Fruit fly (Drosophila melanogaster) whole organism, embryonic: ENCODE measurements around the gene Dap160.

Source experiments
- ATbp ChIP-seq: fragments of 200-800 bp; sonication (Bioruptor generic); optimal IDR thresholded peaks from 2 replicates; lab custom pipeline; 2017; ENCODE audit warnings: missing biosample characterization, mild to moderate bottlenecking, missing genetic modification characterization, missing genetic modification reagents
- Atf6 ChIP-seq: fragments of 200-800 bp; sonication (Bioruptor generic); IDR thresholded peaks from 2 replicates; pipeline ENCODE4 v1.3.6; 2022; ENCODE audit warnings: missing biosample characterization, missing genetic modification characterization
- Blimp-1 ChIP-seq: fragments of 200-800 bp; sonication (Bioruptor generic); optimal IDR thresholded peaks from 3 replicates; lab custom pipeline; 2018; ENCODE audit warnings: missing biosample characterization, missing genetic modification characterization, mild to moderate bottlenecking, moderate library complexity, missing genetic modification reagents
- Bteb2 ChIP-seq: fragments of 200-800 bp; sonication (Bioruptor generic); optimal IDR thresholded peaks from 2 replicates; lab custom pipeline; 2016; ENCODE audit warnings: missing biosample characterization, missing genetic modification characterization
- C15 ChIP-seq: fragments of 200-800 bp; sonication (Bioruptor generic); IDR thresholded peaks from 3 replicates; pipeline ENCODE4 v1.3.6; 2022; ENCODE audit warnings: missing biosample characterization, missing genetic modification characterization
- CG10462 ChIP-seq: fragments of 200-800 bp; sonication (Bioruptor generic); optimal IDR thresholded peaks from 2 replicates; lab custom pipeline; 2016; ENCODE audit warnings: missing biosample characterization, missing genetic modification characterization
- CG10543 ChIP-seq: fragments of 200-800 bp; sonication (Bioruptor generic); optimal IDR thresholded peaks from 3 replicates; lab custom pipeline; 2017; ENCODE audit warnings: missing biosample characterization, mild to moderate bottlenecking, missing genetic modification characterization, moderate library complexity
- CG10565 ChIP-seq: fragments of 200-800 bp; sonication (Bioruptor generic); optimal IDR thresholded peaks from 3 replicates; lab custom pipeline; 2016; ENCODE audit warnings: missing biosample characterization, mild to moderate bottlenecking, missing genetic modification characterization
- CG1233 ChIP-seq: fragments of 200-800 bp; sonication (Bioruptor generic); optimal IDR thresholded peaks from 4 replicates; lab custom pipeline; 2018; ENCODE audit warnings: missing biosample characterization, mild to moderate bottlenecking, missing genetic modification characterization
- CG14710 ChIP-seq: fragments of 200-800 bp; sonication (Bioruptor generic); optimal IDR thresholded peaks from 3 replicates; lab custom pipeline; 2019; ENCODE audit warnings: missing biosample characterization, mild to moderate bottlenecking, missing genetic modification characterization, moderate library complexity
- CG1529 ChIP-seq: fragments of 200-800 bp; sonication (Bioruptor generic); optimal IDR thresholded peaks from 3 replicates; lab custom pipeline; 2018; ENCODE audit warnings: missing biosample characterization, missing genetic modification characterization
- CG18476 ChIP-seq: fragments of 200-800 bp; sonication (Bioruptor generic); optimal IDR thresholded peaks from 2 replicates; lab custom pipeline; 2016; ENCODE audit warnings: missing biosample characterization, mild to moderate bottlenecking, missing genetic modification characterization
- CG2120 ChIP-seq: fragments of 200-800 bp; sonication (Bioruptor generic); optimal IDR thresholded peaks from 3 replicates; lab custom pipeline; 2016; ENCODE audit warnings: missing biosample characterization, missing genetic modification characterization
- CG2202 ChIP-seq: fragments of 200-800 bp; sonication (Bioruptor generic); optimal IDR thresholded peaks from 2 replicates; lab custom pipeline; 2018; ENCODE audit warnings: missing biosample characterization, mild to moderate bottlenecking, missing genetic modification characterization
- CG3163 ChIP-seq: fragments of 200-800 bp; sonication (Bioruptor generic); optimal IDR thresholded peaks from 3 replicates; lab custom pipeline; 2016; ENCODE audit warnings: missing biosample characterization, missing genetic modification characterization
- CG32532 ChIP-seq: fragments of 200-800 bp; sonication (Bioruptor generic); IDR thresholded peaks from 2 replicates; pipeline ENCODE4 v1.3.6; 2022; ENCODE audit warnings: missing biosample characterization, missing genetic modification characterization
- CG3838 ChIP-seq: fragments of 200-800 bp; sonication (Bioruptor generic); optimal IDR thresholded peaks from 3 replicates; lab custom pipeline; 2016; ENCODE audit warnings: missing biosample characterization, missing genetic modification characterization
- CG5180 ChIP-seq: fragments of 200-800 bp; sonication (Bioruptor generic); optimal IDR thresholded peaks from 3 replicates; lab custom pipeline; 2017; ENCODE audit warnings: missing biosample characterization, missing genetic modification characterization, mild to moderate bottlenecking, moderate library complexity, missing genetic modification reagents
- CG6854 ChIP-seq: fragments of 200-800 bp; sonication (Bioruptor generic); optimal IDR thresholded peaks from 3 replicates; lab custom pipeline; 2017; ENCODE audit warnings: missing biosample characterization, mild to moderate bottlenecking, missing genetic modification characterization
- CG7271 ChIP-seq: fragments of 200-800 bp; sonication (Bioruptor generic); optimal IDR thresholded peaks from 2 replicates; lab custom pipeline; 2018; ENCODE audit warnings: missing biosample characterization, mild to moderate bottlenecking, missing genetic modification characterization, moderate library complexity
- CG9215 ChIP-seq: fragments of 200-800 bp; sonication (Bioruptor generic); IDR thresholded peaks from 2 replicates; pipeline ENCODE4 v1.3.6; 2022; ENCODE audit warnings: missing biosample characterization, missing genetic modification characterization
- CG9817 ChIP-seq: fragments of 200-800 bp; sonication (Bioruptor generic); optimal IDR thresholded peaks from 2 replicates; lab custom pipeline; 2018; ENCODE audit warnings: missing biosample characterization, mild to moderate bottlenecking, missing genetic modification characterization, moderate library complexity
- CoRest ChIP-seq: fragments of 200-800 bp; sonication (Bioruptor generic); optimal IDR thresholded peaks from 3 replicates; lab custom pipeline; 2018; ENCODE audit warnings: missing biosample characterization, mild to moderate bottlenecking, missing genetic modification characterization, moderate library complexity
- Dip2 ChIP-seq: fragments of 200-800 bp; sonication (Bioruptor generic); IDR thresholded peaks from 2 replicates; pipeline ENCODE4 v1.3.6; 2022; ENCODE audit warnings: missing biosample characterization, missing genetic modification characterization
- Doc2 ChIP-seq: fragments of 200-800 bp; sonication (Bioruptor generic); IDR thresholded peaks from 2 replicates; pipeline ENCODE4 v1.3.6; 2022; ENCODE audit warnings: missing biosample characterization, missing genetic modification characterization
- Doc3 ChIP-seq: fragments of 200-800 bp; sonication (Bioruptor generic); IDR thresholded peaks from 3 replicates; pipeline ENCODE4 v1.3.6; 2022; ENCODE audit warnings: missing biosample characterization, missing genetic modification characterization; ENCODE audit not compliant: partially characterized antibody
- Fer3 ChIP-seq: fragments of 200-800 bp; sonication (Bioruptor generic); optimal IDR thresholded peaks from 2 replicates; lab custom pipeline; 2018; ENCODE audit warnings: missing biosample characterization, mild to moderate bottlenecking, missing genetic modification characterization, moderate library complexity
- Hsf ChIP-seq: fragments of 200-800 bp; sonication (Bioruptor generic); optimal IDR thresholded peaks from 3 replicates; lab custom pipeline; 2016; ENCODE audit warnings: missing biosample characterization, missing genetic modification characterization
- Mrtf ChIP-seq: fragments of 200-800 bp; sonication (Bioruptor generic); IDR thresholded peaks from 3 replicates; pipeline ENCODE4 v1.3.6; 2022; ENCODE audit warnings: missing biosample characterization, missing genetic modification characterization
- Pdp1 ChIP-seq, 2 experiments: fragments of 200-800 bp; sonication (Bioruptor generic); optimal IDR thresholded peaks; 3 replicates each; lab custom pipeline; 2016; ENCODE audit warnings: missing biosample characterization in 2 of 2, missing genetic modification characterization in 2 of 2, mild to moderate bottlenecking in 1 of 2, moderate library complexity in 1 of 2
- Ravus ChIP-seq: fragments of 200-800 bp; sonication (Bioruptor generic); IDR thresholded peaks from 2 replicates; pipeline ENCODE4 v1.3.6; 2022; ENCODE audit warnings: missing biosample characterization, missing genetic modification characterization
- Side ChIP-seq: fragments of 200-800 bp; sonication (Bioruptor generic); optimal IDR thresholded peaks from 2 replicates; lab custom pipeline; 2016; ENCODE audit warnings: missing biosample characterization, missing genetic modification characterization
- YL-1 ChIP-seq: fragments of 200-800 bp; sonication (Bioruptor generic); optimal IDR thresholded peaks from 3 replicates; lab custom pipeline; 2017; ENCODE audit warnings: missing biosample characterization, mild to moderate bottlenecking, missing genetic modification characterization
- ash1 ChIP-seq: fragments of 200-800 bp; sonication (Bioruptor generic); optimal IDR thresholded peaks from 2 replicates; lab custom pipeline; 2018; ENCODE audit warnings: missing biosample characterization, mild to moderate bottlenecking, missing genetic modification characterization
- az2 ChIP-seq: fragments of 200-800 bp; sonication (Bioruptor generic); optimal IDR thresholded peaks from 3 replicates; lab custom pipeline; 2016; ENCODE audit warnings: missing biosample characterization, missing genetic modification characterization
- bsh ChIP-seq, 2 experiments: fragments of 200-800 bp; sonication (Bioruptor generic); optimal IDR thresholded peaks; 2 replicates each; lab custom pipeline; 2017 to 2018; ENCODE audit warnings: mild to moderate bottlenecking in 2 of 2, missing biosample characterization in 2 of 2, missing genetic modification characterization in 2 of 2, moderate library complexity in 1 of 2
- cato ChIP-seq: fragments of 200-800 bp; sonication (Bioruptor generic); optimal IDR thresholded peaks from 2 replicates; lab custom pipeline; 2016; ENCODE audit warnings: missing biosample characterization, missing genetic modification characterization, borderline replicate concordance
- dan ChIP-seq: fragments of 200-800 bp; sonication (Bioruptor generic); IDR thresholded peaks from 2 replicates; pipeline ENCODE4 v1.3.6; 2022; ENCODE audit warnings: missing biosample characterization, missing genetic modification characterization
- fu2 ChIP-seq: fragments of 200-800 bp; sonication (Bioruptor generic); optimal IDR thresholded peaks from 2 replicates; lab custom pipeline; 2016; ENCODE audit warnings: missing biosample characterization, missing genetic modification characterization
- gsb ChIP-seq: fragments of 200-800 bp; sonication (Bioruptor generic); IDR thresholded peaks from 2 replicates; pipeline ENCODE4 v1.3.6; 2022; ENCODE audit warnings: missing biosample characterization, missing genetic modification characterization
- gt ChIP-seq: fragments of 200-800 bp; sonication (Bioruptor generic); IDR thresholded peaks from 2 replicates; pipeline ENCODE4 v1.3.6; 2022; ENCODE audit warnings: missing biosample characterization, missing genetic modification characterization
- jumu ChIP-seq: fragments of 200-800 bp; sonication (Bioruptor generic); optimal IDR thresholded peaks from 3 replicates; lab custom pipeline; 2016; ENCODE audit warnings: missing biosample characterization, missing genetic modification characterization
- ken ChIP-seq: fragments of 200-800 bp; sonication (Bioruptor generic); IDR thresholded peaks from 3 replicates; pipeline ENCODE4 v1.3.6; 2022; ENCODE audit warnings: missing biosample characterization, missing genetic modification characterization
- lbe ChIP-seq: fragments of 200-800 bp; sonication (Bioruptor generic); optimal IDR thresholded peaks from 2 replicates; lab custom pipeline; 2016; ENCODE audit warnings: missing biosample characterization, mild to moderate bottlenecking, missing genetic modification characterization
- nom ChIP-seq: fragments of 200-800 bp; sonication (Bioruptor generic); optimal IDR thresholded peaks from 2 replicates; lab custom pipeline; 2017; ENCODE audit warnings: missing biosample characterization, missing genetic modification characterization, mild to moderate bottlenecking, moderate library complexity, missing genetic modification reagents
- salm ChIP-seq: fragments of 200-800 bp; sonication (Bioruptor generic); optimal IDR thresholded peaks from 2 replicates; lab custom pipeline; 2018; ENCODE audit warnings: missing biosample characterization, mild to moderate bottlenecking, missing genetic modification characterization
- slou ChIP-seq: fragments of 200-800 bp; sonication (Bioruptor generic); optimal IDR thresholded peaks from 3 replicates; lab custom pipeline; 2016; ENCODE audit warnings: missing biosample characterization, missing genetic modification characterization
- so ChIP-seq: fragments of 200-800 bp; sonication (Bioruptor generic); IDR thresholded peaks from 3 replicates; pipeline ENCODE4 v1.3.6; 2022; ENCODE audit warnings: missing biosample characterization, missing genetic modification characterization
- stwl ChIP-seq: fragments of 200-800 bp; sonication (Bioruptor generic); optimal IDR thresholded peaks from 3 replicates; lab custom pipeline; 2018; ENCODE audit warnings: missing biosample characterization, mild to moderate bottlenecking, missing genetic modification characterization, moderate library complexity
- z ChIP-seq: fragments of 200-800 bp; sonication (Bioruptor generic); IDR thresholded peaks from 3 replicates; pipeline ENCODE4 v1.3.6; 2022; ENCODE audit warnings: missing biosample characterization, missing genetic modification characterization
- zfh2 ChIP-seq: fragments of 200-800 bp; sonication (Bioruptor generic); optimal IDR thresholded peaks from 2 replicates; lab custom pipeline; 2016; ENCODE audit warnings: missing biosample characterization, missing genetic modification characterization

Dap160 gene

DNA sequence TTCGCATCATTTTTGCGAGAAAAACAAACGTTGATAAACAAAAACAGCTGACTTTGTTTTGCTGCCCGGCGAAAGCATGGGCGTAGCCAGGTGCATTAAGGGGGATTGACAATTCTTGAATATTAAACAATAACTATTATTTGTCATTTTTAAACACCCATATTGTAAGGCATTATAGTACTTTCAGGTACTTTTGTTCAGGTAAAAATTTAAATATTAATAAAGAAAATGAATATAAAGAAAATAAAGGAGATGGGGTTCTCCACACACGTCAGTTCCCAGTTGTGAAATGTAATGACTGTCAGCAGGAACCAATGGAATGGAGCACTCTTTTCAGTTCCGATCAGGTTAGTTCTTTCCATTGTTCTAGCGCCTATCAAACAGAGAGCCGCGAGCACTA lies 16.4 kb upstream of the Dap160 start, which contains the start of the genes Coq3 and Pld3 (continued):
- peak; percentile 86 for TF ChIP-seq Fer3 (tag; lab: Kevin White, UChicago)
- TF ChIP-seq gsb (GFP tag; lab: Robert Waterston, UW) = peak; percentile 60
- TF ChIP-seq CG9215 = peak; percentile 72
- TF ChIP-seq CG9817 (tag; lab: Kevin White, UChicago) = peak; percentile 77
- peak; percentile 63 for TF ChIP-seq CG2202 (tag; lab: Kevin White, UChicago)
- peak; percentile 55 to 66 for TF ChIP-seq Pdp1 (GFP tag; optimal IDR thresholded peaks at IDR 0.05; lab: Kevin White, UChicago)
- peak; percentile 82 for TF ChIP-seq CoRest (tag; lab: Kevin White, UChicago)
- TF ChIP-seq bsh (GFP tag; optimal IDR thresholded peaks at IDR 0.05; lab: Kevin White, UChicago) = peak; percentile 81 to 87
- no peak for TF ChIP-seq Dip2
- peak; percentile 68; the same call in 2 of the 3 replicates for TF ChIP-seq so (GFP tag; lab: Robert Waterston, UW)
- peak; percentile 47 for TF ChIP-seq YL-1
- peak; percentile 88 for TF ChIP-seq CG32532
- peak; percentile 79 for TF ChIP-seq Blimp-1
- TF ChIP-seq Atf6 = peak; percentile 64
- peak; percentile 7 for TF ChIP-seq CG3163 (GFP tag; lab: Kevin White, UChicago)
- peak; percentile 77 for TF ChIP-seq CG14710
- peak; percentile 8 for TF ChIP-seq cato (GFP tag; lab: Kevin White, UChicago)
- TF ChIP-seq CG10565 = no peak
- peak; percentile 55 for TF ChIP-seq CG6854 (GFP tag; lab: Kevin White, UChicago)
- no peak for TF ChIP-seq C15 (GFP tag; lab: Robert Waterston, UW)
- no peak for TF ChIP-seq z (GFP tag; lab: Robert Waterston, UW)
- TF ChIP-seq CG1529 (GFP tag; lab: Kevin White, UChicago) = peak; percentile 65
- TF ChIP-seq gt = no peak
- peak; percentile 85 for TF ChIP-seq Hsf (GFP tag; lab: Kevin White, UChicago)
- peak; percentile 91 for TF ChIP-seq CG2120
- peak; percentile 68 for TF ChIP-seq ATbp (GFP tag; lab: Kevin White, UChicago)
- TF ChIP-seq CG1233 (GFP tag; lab: Kevin White, UChicago) = peak; percentile 78
- TF ChIP-seq stwl = peak; percentile 26
- TF ChIP-seq CG7271 = peak; percentile 60
- peak; percentile 25 for TF ChIP-seq CG3838 (GFP tag; lab: Kevin White, UChicago)
- TF ChIP-seq Mrtf (GFP tag; lab: Robert Waterston, UW) = peak; percentile 69; the same call in 1 of the 3 replicates
- TF ChIP-seq CG18476 (GFP tag; lab: Kevin White, UChicago) = peak; percentile 75
- peak; percentile 65 for TF ChIP-seq CG10543 (GFP tag; lab: Kevin White, UChicago)
- peak; percentile 50 for TF ChIP-seq salm (tag; lab: Kevin White, UChicago)
- TF ChIP-seq zfh2 = peak; percentile 83
- TF ChIP-seq lbe (GFP tag; lab: Kevin White, UChicago) = peak; percentile 96
- TF ChIP-seq Side (GFP tag; lab: Kevin White, UChicago) = peak; percentile 55
- TF ChIP-seq ken (GFP tag; lab: Robert Waterston, UW) = peak; percentile 61; the same call in 2 of the 3 replicates
- TF ChIP-seq Doc3 (GFP tag; lab: Robert Waterston, UW) = no peak
- peak; percentile 37 for TF ChIP-seq ash1 (GFP tag; lab: Kevin White, UChicago)
- peak; percentile 86 for TF ChIP-seq nom (GFP tag; lab: Kevin White, UChicago)
- TF ChIP-seq fu2 (GFP tag; lab: Kevin White, UChicago) = peak; percentile 58
- TF ChIP-seq CG10462 = peak; percentile 54
- peak; percentile 10 for TF ChIP-seq jumu (GFP tag; lab: Kevin White, UChicago)
- peak; percentile 39 for TF ChIP-seq CG5180 (GFP tag; lab: Kevin White, UChicago)
- TF ChIP-seq Doc2 (GFP tag; lab: Robert Waterston, UW) = no peak
- TF ChIP-seq slou (GFP tag; lab: Kevin White, UChicago) = peak; percentile 77
- peak; percentile 77 for TF ChIP-seq Bteb2 (GFP tag; lab: Kevin White, UChicago)
- peak; percentile 88 for TF ChIP-seq az2 (GFP tag; lab: Kevin White, UChicago)
- TF ChIP-seq Ravus (GFP tag; lab: Robert Waterston, UW) = no peak; the same call in 1 of the 2 replicates
- no peak for TF ChIP-seq dan
